Worm (Caenorhabditis elegans): ENCODE data around the gene C01G10.10.

ce11 chrV:15109260-15109659 lies 27.0 kb upstream of the C01G10.10 start, which contains the start of gene Y75B12A.2:
- TF ChIP-seq tbx-11 (GFP tag; IDR thresholded peaks at IDR 0.05) (no peak), ama-1 (optimal IDR thresholded peaks at IDR 0.05) (no peak), flt-1 (GFP tag; IDR thresholded peaks at IDR 0.05) (no peak), hmg-4 (GFP tag; optimal IDR thresholded peaks at IDR 0.05) (no peak), aly-1 (tag; optimal IDR thresholded peaks at IDR 0.05) (no peak), hmbx-1 (tag; optimal IDR thresholded peaks at IDR 0.05) (no peak)
